Worm (Caenorhabditis elegans) whole organism, young adult: ENCODE results near the gene H10D18.1.

Experiments used
- B0336.3 ChIP-seq: fragments of 200-800 bp; sonication (Bioruptor generic); IDR thresholded peaks from 2 replicates; pipeline ENCODE4 v1.3.6; 2022; ENCODE audit warnings: missing genetic modification characterization, missing compliant biosample characterization
- F33H1.4 ChIP-seq: fragments of 200-800 bp; sonication (Bioruptor generic); IDR thresholded peaks from 2 replicates; pipeline ENCODE4 v1.3.6; 2022; ENCODE audit warnings: missing genetic modification reagents, missing genetic modification characterization, missing compliant biosample characterization
- F37B4.10 ChIP-seq: fragments of 200-800 bp; sonication (Bioruptor generic); IDR thresholded peaks from 2 replicates; pipeline ENCODE4 v1.3.6; 2022; ENCODE audit warnings: missing genetic modification characterization, missing compliant biosample characterization
- F55B11.4 ChIP-seq: sonication (generic microtip); optimal IDR thresholded peaks from 2 replicates; lab custom pipeline; 2016; ENCODE audit warnings: missing compliant biosample characterization, missing genetic modification characterization, borderline replicate concordance; ENCODE audit not compliant: insufficient read depth
- F57A8.1 ChIP-seq: fragments of 200-800 bp; sonication (Bioruptor generic); optimal IDR thresholded peaks from 2 replicates; lab custom pipeline; 2018; ENCODE audit warnings: mild to moderate bottlenecking, missing genetic modification characterization, moderate library complexity, missing compliant biosample characterization
- F57C9.4 ChIP-seq: sonication (generic microtip); optimal IDR thresholded peaks from 2 replicates; lab custom pipeline; 2017; ENCODE audit warnings: mild to moderate bottlenecking, missing genetic modification characterization, missing compliant biosample characterization
- K11D2.4 ChIP-seq: fragments of 200-800 bp; sonication (Bioruptor generic); IDR thresholded peaks from 2 replicates; pipeline ENCODE4 v1.3.6; 2022; ENCODE audit warnings: missing genetic modification reagents, missing genetic modification characterization, missing compliant biosample characterization
- T07F8.4 ChIP-seq: sonication (generic microtip); optimal IDR thresholded peaks from 2 replicates; lab custom pipeline; 2016; ENCODE audit warnings: mild to moderate bottlenecking, missing genetic modification characterization, moderate library complexity, missing compliant biosample characterization
- Y67H2A.10 ChIP-seq: fragments of 200-800 bp; sonication (Bioruptor generic); conservative IDR thresholded peaks from 2 replicates; pipeline ENCODE4 v1.3.6; 2022; ENCODE audit warnings: missing genetic modification reagents, missing genetic modification characterization, missing compliant biosample characterization
- Y95B8A.8 ChIP-seq: fragments of 200-800 bp; sonication (Bioruptor generic); IDR thresholded peaks from 2 replicates; pipeline ENCODE4 v1.3.6; 2022; ENCODE audit warnings: missing genetic modification reagents, missing genetic modification characterization, missing compliant biosample characterization
- ZK185.1 ChIP-seq: sonication (generic microtip); optimal IDR thresholded peaks from 2 replicates; lab custom pipeline; 2016; ENCODE audit warnings: mild to moderate bottlenecking, missing genetic modification characterization, missing compliant biosample characterization; ENCODE audit not compliant: poor library complexity, severe bottlenecking
- attf-5 ChIP-seq: fragments of 200-800 bp; sonication (Bioruptor generic); optimal IDR thresholded peaks from 2 replicates; lab custom pipeline; 2018; ENCODE audit warnings: mild to moderate bottlenecking, missing genetic modification characterization, missing compliant biosample characterization
- cebp-1 ChIP-seq, 2 experiments: fragments of 200-800 bp in 1 of 2; sonication (Bioruptor generic) in 1 of 2; sonication (generic microtip) in 1 of 2; IDR thresholded peaks in 1 of 2; optimal IDR thresholded peaks in 1 of 2; 2 replicates each; pipeline versions ENCODE4 v1.3.6 to Lab custom; 2017 to 2022; ENCODE audit warnings: missing compliant biosample characterization in 2 of 2, missing genetic modification characterization in 2 of 2, mild to moderate bottlenecking in 1 of 2, missing genetic modification reagents in 1 of 2, moderate library complexity in 1 of 2
- cebp-2 ChIP-seq: fragments of 200-800 bp; sonication (Bioruptor generic); IDR thresholded peaks from 2 replicates; pipeline ENCODE4 v1.3.6; 2022; ENCODE audit warnings: missing genetic modification characterization, missing compliant biosample characterization
- ceh-27 ChIP-seq: fragments of 200-800 bp; sonication (Bioruptor generic); optimal IDR thresholded peaks from 2 replicates; lab custom pipeline; 2018; ENCODE audit warnings: mild to moderate bottlenecking, missing genetic modification characterization, moderate library complexity, missing compliant biosample characterization
- ceh-79 ChIP-seq: sonication (generic microtip); optimal IDR thresholded peaks from 2 replicates; lab custom pipeline; 2017; ENCODE audit warnings: mild to moderate bottlenecking, missing genetic modification characterization, missing compliant biosample characterization
- dpff-1 ChIP-seq: sonication (generic microtip); optimal IDR thresholded peaks from 2 replicates; lab custom pipeline; 2017; ENCODE audit warnings: mild to moderate bottlenecking, missing genetic modification characterization, missing compliant biosample characterization
- fkh-3 ChIP-seq: sonication (generic microtip); optimal IDR thresholded peaks from 2 replicates; lab custom pipeline; 2016; ENCODE audit warnings: mild to moderate bottlenecking, missing genetic modification characterization, missing compliant biosample characterization
- gei-17 ChIP-seq: fragments of 200-800 bp; sonication (Bioruptor generic); optimal IDR thresholded peaks from 2 replicates; lab custom pipeline; 2018; ENCODE audit warnings: mild to moderate bottlenecking, missing genetic modification characterization, missing compliant biosample characterization
- him-1 ChIP-seq: sonication (generic microtip); optimal IDR thresholded peaks from 2 replicates; lab custom pipeline; 2016; ENCODE audit warnings: missing genotype, missing genetic modification reagents, missing genetic modification characterization, missing compliant biosample characterization
- hlh-26 ChIP-seq: fragments of 200-800 bp; sonication (Bioruptor generic); conservative IDR thresholded peaks from 2 replicates; pipeline ENCODE4 v1.3.6; 2022; ENCODE audit warnings: missing genetic modification reagents, missing genetic modification characterization, missing compliant biosample characterization
- let-526 ChIP-seq: fragments of 200-800 bp; sonication (Bioruptor generic); IDR thresholded peaks from 2 replicates; pipeline ENCODE4 v1.3.6; 2022; ENCODE audit warnings: missing genetic modification reagents, missing genetic modification characterization, missing compliant biosample characterization
- lin-40 ChIP-seq: sonication (generic microtip); optimal IDR thresholded peaks from 2 replicates; lab custom pipeline; 2016; ENCODE audit warnings: missing genetic modification characterization, mild to moderate bottlenecking, missing compliant biosample characterization, missing genotype, missing genetic modification reagents
- lin-54 ChIP-seq: fragments of 200-800 bp; sonication (Bioruptor generic); optimal IDR thresholded peaks from 2 replicates; lab custom pipeline; 2018; ENCODE audit warnings: mild to moderate bottlenecking, missing genetic modification characterization, missing compliant biosample characterization
- lir-1 ChIP-seq: fragments of 200-800 bp; sonication (Bioruptor generic); conservative IDR thresholded peaks from 2 replicates; pipeline ENCODE4 v1.3.6; 2022; ENCODE audit warnings: missing genetic modification reagents, missing genetic modification characterization, missing compliant biosample characterization
- madf-6 ChIP-seq: fragments of 200-800 bp; sonication (Bioruptor generic); IDR thresholded peaks from 2 replicates; pipeline ENCODE4 v1.3.6; 2022; ENCODE audit warnings: missing genetic modification reagents, missing genetic modification characterization, missing compliant biosample characterization
- mxl-1 ChIP-seq: sonication (generic microtip); optimal IDR thresholded peaks from 2 replicates; lab custom pipeline; 2016; ENCODE audit warnings: missing genetic modification characterization, missing compliant biosample characterization
- nfyb-1 ChIP-seq: fragments of 200-800 bp; sonication (Bioruptor generic); IDR thresholded peaks from 2 replicates; pipeline ENCODE4 v1.3.6; 2022; ENCODE audit warnings: missing genetic modification reagents, missing genetic modification characterization, missing compliant biosample characterization
- nhr-179 ChIP-seq: sonication (generic microtip); optimal IDR thresholded peaks from 2 replicates; lab custom pipeline; 2016; ENCODE audit warnings: mild to moderate bottlenecking, missing genetic modification characterization, missing compliant biosample characterization
- pbrm-1 ChIP-seq: fragments of 200-800 bp; sonication (Bioruptor generic); IDR thresholded peaks from 2 replicates; pipeline ENCODE4 v1.3.6; 2022; ENCODE audit warnings: missing genetic modification reagents, missing genetic modification characterization, missing compliant biosample characterization
- rcor-1 ChIP-seq: fragments of 200-800 bp; sonication (Bioruptor generic); IDR thresholded peaks from 2 replicates; pipeline ENCODE4 v1.3.6; 2022; ENCODE audit warnings: missing genetic modification reagents, missing genetic modification characterization, missing compliant biosample characterization
- snpc-1.3 ChIP-seq: sonication (generic microtip); optimal IDR thresholded peaks from 2 replicates; lab custom pipeline; 2017; ENCODE audit warnings: missing genetic modification characterization, mild to moderate bottlenecking, missing compliant biosample characterization, antibody characterized with exemption, moderate library complexity, missing genotype, missing genetic modification reagents; ENCODE audit not compliant: insufficient read depth
- snpc-3.4 ChIP-seq: sonication (generic microtip); optimal IDR thresholded peaks from 2 replicates; lab custom pipeline; 2017; ENCODE audit warnings: missing genetic modification characterization, mild to moderate bottlenecking, missing compliant biosample characterization, antibody characterized with exemption, moderate library complexity, missing genotype, missing genetic modification reagents
- somi-1 ChIP-seq: fragments of 200-800 bp; sonication (Bioruptor generic); optimal IDR thresholded peaks from 2 replicates; lab custom pipeline; 2018; ENCODE audit warnings: mild to moderate bottlenecking, missing genetic modification characterization, missing compliant biosample characterization
- sptf-2 ChIP-seq: fragments of 200-800 bp; sonication (Bioruptor generic); optimal IDR thresholded peaks from 2 replicates; lab custom pipeline; 2018; ENCODE audit warnings: mild to moderate bottlenecking, missing genetic modification characterization, missing compliant biosample characterization
- tlf-1 ChIP-seq: fragments of 200-800 bp; sonication (Bioruptor generic); optimal IDR thresholded peaks from 2 replicates; lab custom pipeline; 2018; ENCODE audit warnings: mild to moderate bottlenecking, missing genetic modification characterization, missing compliant biosample characterization
- unc-62 ChIP-seq: fragments of 150-350 bp; optimal IDR thresholded peaks from 2 replicates; lab custom pipeline; 2014; ENCODE audit warnings: missing biosample characterization, missing genetic modification reagents, missing genetic modification characterization
- xnd-1 ChIP-seq: sonication (generic microtip); optimal IDR thresholded peaks from 2 replicates; lab custom pipeline; 2016; ENCODE audit warnings: missing genotype, missing genetic modification reagents, missing genetic modification characterization, missing compliant biosample characterization
- zim-3 ChIP-seq: sonication (generic microtip); optimal IDR thresholded peaks from 2 replicates; lab custom pipeline; 2017; ENCODE audit warnings: mild to moderate bottlenecking, missing genetic modification characterization, moderate library complexity, missing compliant biosample characterization
- ztf-25 ChIP-seq: fragments of 200-800 bp; sonication (Bioruptor generic); IDR thresholded peaks from 2 replicates; pipeline ENCODE4 v1.3.6; 2022; ENCODE audit warnings: missing genetic modification reagents, missing genetic modification characterization, missing compliant biosample characterization
- ztf-28 ChIP-seq: fragments of 200-800 bp; sonication (Bioruptor generic); IDR thresholded peaks from 2 replicates; pipeline ENCODE4 v1.3.6; 2022; ENCODE audit warnings: missing genetic modification reagents, missing genetic modification characterization, missing compliant biosample characterization
- ztf-6 ChIP-seq: fragments of 200-800 bp; sonication (Bioruptor generic); IDR thresholded peaks from 2 replicates; pipeline ENCODE4 v1.3.6; 2022; ENCODE audit warnings: missing genetic modification reagents, missing genetic modification characterization, missing compliant biosample characterization

The H10D18.1 gene

DNA sequence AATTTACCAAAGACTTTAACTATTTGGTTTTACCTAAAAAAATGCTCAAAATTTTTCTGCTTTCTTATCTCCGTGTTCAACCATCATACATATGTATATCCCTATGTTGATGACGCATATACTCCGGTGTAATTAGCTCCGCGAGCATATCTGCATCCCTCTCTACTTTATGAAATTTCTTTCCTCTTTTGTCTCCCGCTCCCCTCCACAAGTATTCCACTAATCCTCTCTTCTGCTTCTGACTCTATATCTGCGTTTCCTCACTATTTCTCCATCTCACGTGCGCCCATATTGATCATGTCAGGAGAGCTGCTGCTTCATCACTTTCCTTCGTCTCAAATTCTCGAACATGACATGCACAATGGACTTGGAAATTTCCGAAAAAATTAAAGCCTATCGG, at the start of gene H10D18.1:
TSS of gene H10D18.1 (plus strand) at position 277 of the 400 bp plus-strand sequence.
- TF ChIP-seq madf-6 (no peak), B0336.3 (GFP tag; lab: Robert Waterston, UW) (no peak), F33H1.4 (GFP tag; lab: Robert Waterston, UW) (no peak), F57C9.4 (tag; lab: Kevin White, UChicago) (no peak), let-526 (no peak), ceh-27 (no peak)

DNA sequence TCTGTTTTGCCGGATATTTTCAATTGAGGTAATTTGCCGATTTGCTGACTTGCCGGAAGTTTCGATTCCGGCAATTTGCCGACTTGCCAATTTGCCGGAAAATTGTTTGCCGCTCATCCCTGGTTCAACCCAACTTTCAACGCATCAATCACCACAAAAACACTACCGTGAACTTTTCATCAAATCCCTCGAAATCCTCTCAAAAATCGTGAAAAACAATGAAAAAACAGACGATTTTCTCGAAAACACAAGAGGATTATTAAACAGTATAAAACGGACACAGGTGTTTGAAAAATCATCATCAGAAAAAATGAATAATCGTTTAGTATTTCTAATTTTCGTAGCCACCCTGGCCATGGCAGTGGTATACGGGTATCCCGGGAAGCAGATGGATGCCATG, 48.1 kb upstream of the H10D18.1 start, which contains the start of gene Y39H10A.1:
TSS of gene Y39H10A.1 (plus strand) at position 301 of the 400 bp plus-strand sequence.
- TF ChIP-seq ztf-25 (GFP tag; lab: Robert Waterston, UW) (no peak), lin-40 (tag; lab: Kevin White, UChicago) (no peak), dpff-1 (no peak), cebp-2 (GFP tag; lab: Robert Waterston, UW) (no peak), ztf-6 (GFP tag; lab: Robert Waterston, UW) (no peak), lin-54 (no peak), somi-1 (GFP tag; lab: Kevin White, UChicago) (no peak), nhr-179 (tag; lab: Kevin White, UChicago) (no peak), T07F8.4 (tag; lab: Kevin White, UChicago) (no peak)

DNA sequence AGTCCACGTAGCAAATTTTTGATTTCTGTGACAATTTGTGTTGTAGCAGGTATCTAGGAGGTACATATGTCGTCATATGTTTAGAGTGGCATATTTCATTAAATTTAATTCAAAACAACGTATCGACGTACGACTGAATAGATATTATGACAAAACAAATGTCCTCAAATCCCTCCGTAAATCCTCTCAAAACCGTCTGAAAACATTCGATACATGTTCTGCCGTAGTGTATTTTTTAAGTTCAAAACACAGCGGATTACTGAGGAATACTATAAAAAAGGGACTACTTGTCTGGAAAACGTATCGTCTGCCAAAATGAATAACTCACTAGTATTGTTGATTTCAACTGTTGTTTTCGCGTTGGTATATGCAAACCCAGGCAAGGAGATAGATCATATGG, 46.7 kb upstream of the H10D18.1 start, which contains the start of gene R08E5.4:
TSS of gene R08E5.4 (plus strand) at position 301 of the 400 bp plus-strand sequence.
- no peak for TF ChIP-seq Y95B8A.8 (GFP tag; lab: Robert Waterston, UW)
- TF ChIP-seq ztf-6 (GFP tag; lab: Robert Waterston, UW), result no peak
- no peak for TF ChIP-seq cebp-1 (GFP tag; IDR thresholded peaks at IDR 0.05; lab: Robert Waterston, UW)
- TF ChIP-seq cebp-1 (tag; optimal IDR thresholded peaks at IDR 0.05; lab: Kevin White, UChicago), result no peak
- no peak for TF ChIP-seq ztf-28 (GFP tag; lab: Robert Waterston, UW)
- no peak for TF ChIP-seq F57A8.1
- no peak for TF ChIP-seq pbrm-1 (GFP tag; lab: Robert Waterston, UW)
- no peak for TF ChIP-seq F37B4.10 (GFP tag; lab: Robert Waterston, UW)
- TF ChIP-seq snpc-3.4, result no peak
- TF ChIP-seq mxl-1 (tag; lab: Kevin White, UChicago), result no peak
- no peak for TF ChIP-seq rcor-1 (GFP tag; lab: Robert Waterston, UW)
- TF ChIP-seq him-1 (tag; lab: Kevin White, UChicago), result no peak
- TF ChIP-seq attf-5 (GFP tag; lab: Kevin White, UChicago), result no peak
- no peak for TF ChIP-seq tlf-1 (GFP tag; lab: Kevin White, UChicago)
- TF ChIP-seq lin-40 (tag; lab: Kevin White, UChicago), result no peak
- TF ChIP-seq sptf-2 (GFP tag; lab: Kevin White, UChicago), result no peak
- no peak for TF ChIP-seq B0336.3 (GFP tag; lab: Robert Waterston, UW)
- TF ChIP-seq snpc-1.3 (tag; lab: Kevin White, UChicago), result no peak
- TF ChIP-seq T07F8.4 (tag; lab: Kevin White, UChicago), result no peak
- no peak for TF ChIP-seq gei-17 (GFP tag; lab: Kevin White, UChicago)
- TF ChIP-seq fkh-3 (tag; lab: Kevin White, UChicago), result no peak

DNA sequence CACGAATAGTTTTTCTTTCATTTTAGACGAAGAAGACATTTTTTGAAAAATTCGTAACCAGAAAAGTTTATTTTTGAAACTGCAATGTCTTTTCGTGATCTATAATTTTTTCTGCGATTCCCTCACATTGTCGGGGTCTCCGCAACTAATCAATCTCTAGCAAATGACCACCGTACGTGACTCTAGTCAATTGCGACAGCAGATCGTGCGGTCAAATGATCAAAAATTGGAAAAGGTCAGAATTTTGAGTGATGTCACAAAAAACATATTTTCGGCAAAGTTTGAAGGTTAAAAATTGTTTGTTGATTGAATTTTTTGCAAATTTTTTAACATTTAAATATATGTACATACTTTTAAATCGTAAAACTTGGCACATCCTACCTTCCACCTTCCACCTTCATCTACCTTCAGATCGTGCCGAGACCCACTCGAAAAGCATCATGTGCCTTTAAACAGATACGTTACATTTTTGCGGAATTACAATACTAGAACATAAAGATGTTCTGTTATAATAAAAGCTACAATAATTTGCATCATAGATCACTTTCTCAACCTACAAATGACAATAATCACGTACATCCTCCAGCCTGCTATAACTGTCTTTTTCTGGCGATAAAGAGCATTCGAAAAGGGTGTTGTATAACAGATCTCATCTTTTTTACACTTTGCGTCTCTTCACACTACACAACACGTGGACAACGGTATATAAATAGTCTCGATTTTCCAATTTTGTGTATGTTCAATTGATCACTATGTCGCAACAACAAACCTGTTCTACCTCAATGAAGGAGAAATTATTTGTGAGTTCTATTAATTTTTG, 43.4 kb upstream of the H10D18.1 start, which contains the start of the genes R08E5.1 and rips-1:
TSS of gene R08E5.1 (minus strand) at position 82 of the 820 bp plus-strand sequence.
TSS of gene rips-1 (plus strand) at position 585 of the 820 bp plus-strand sequence.
- TF ChIP-seq ZK185.1 (tag; lab: Kevin White, UChicago) (no peak), madf-6 (no peak), Y67H2A.10 (GFP tag; lab: Robert Waterston, UW) (no peak), zim-3 (tag; lab: Kevin White, UChicago) (no peak), ceh-27 (no peak), xnd-1 (tag; lab: Kevin White, UChicago) (no peak), ceh-79 (no peak), hlh-26 (GFP tag; lab: Robert Waterston, UW) (no peak), nfyb-1 (no peak), K11D2.4 (GFP tag; lab: Robert Waterston, UW) (no peak), F55B11.4 (no peak), unc-62 (no peak), lir-1 (GFP tag; lab: Robert Waterston, UW) (no peak)
